Worm (Caenorhabditis elegans) whole organism, L2 larva: ENCODE measurements around the gene C06E7.88.
A peak's percentile ranks its signal among the peaks of the same experiment; 100 is the strongest.

Source experiments
- F13H6.1 ChIP-seq: sonication (generic microtip); optimal IDR thresholded peaks from 2 replicates; lab custom pipeline; 2016; ENCODE audit warnings: missing genetic modification characterization, missing compliant biosample characterization
- aly-2 ChIP-seq: fragments of 150-350 bp; optimal IDR thresholded peaks from 2 replicates; lab custom pipeline; 2014; ENCODE audit warnings: missing biosample characterization, missing genetic modification characterization
- ama-1 ChIP-seq: fragments of 150-350 bp; optimal IDR thresholded peaks from 2 replicates; lab custom pipeline; 2018; ENCODE audit warnings: inconsistent platforms
- blmp-1 ChIP-seq: sonication (generic microtip); optimal IDR thresholded peaks from 2 replicates; lab custom pipeline; 2017; ENCODE audit warnings: missing genetic modification characterization, mild to moderate bottlenecking, missing compliant biosample characterization, antibody characterized with exemption, moderate library complexity; ENCODE audit not compliant: insufficient read depth
- ceh-16 ChIP-seq: fragments of 150-350 bp; optimal IDR thresholded peaks from 2 replicates; lab custom pipeline; 2014; ENCODE audit warnings: missing biosample characterization, missing genetic modification characterization
- ceh-82 ChIP-seq: fragments of 150-350 bp; optimal IDR thresholded peaks from 2 replicates; lab custom pipeline; 2014; ENCODE audit warnings: missing biosample characterization, missing genetic modification characterization
- egl-27 ChIP-seq: sonication (generic microtip); optimal IDR thresholded peaks from 3 replicates; lab custom pipeline; 2017; ENCODE audit warnings: missing biosample characterization, missing genetic modification reagents, missing genetic modification characterization
- elt-1 ChIP-seq: fragments of 150-350 bp; optimal IDR thresholded peaks from 2 replicates; lab custom pipeline; 2014; ENCODE audit warnings: missing biosample characterization, missing genetic modification characterization
- elt-3 ChIP-seq: sonication (generic microtip); optimal IDR thresholded peaks from 2 replicates; lab custom pipeline; 2017; ENCODE audit warnings: missing biosample characterization, missing genetic modification characterization
- lin-11 ChIP-seq: fragments of 150-350 bp; sonication (generic microtip); optimal IDR thresholded peaks from 2 replicates; lab custom pipeline; 2014; ENCODE audit warnings: missing biosample characterization, missing genetic modification characterization, inconsistent platforms, mixed read lengths
- lin-13 ChIP-seq: fragments of 150-350 bp; optimal IDR thresholded peaks from 2 replicates; lab custom pipeline; 2014; ENCODE audit warnings: missing biosample characterization, missing genetic modification reagents, missing genetic modification characterization
- lin-39 ChIP-seq: fragments of 150-350 bp; optimal IDR thresholded peaks from 2 replicates; lab custom pipeline; 2014; ENCODE audit warnings: missing biosample characterization, missing genetic modification reagents, missing genetic modification characterization
- lsy-2 ChIP-seq, 2 experiments: fragments of 150-350 bp in 1 of 2; sonication (generic microtip) in 1 of 2; optimal IDR thresholded peaks; 2 replicates each; lab custom pipeline; 2014 to 2017; ENCODE audit warnings: missing biosample characterization in 2 of 2, missing genetic modification characterization in 2 of 2
- mbf-1 ChIP-seq: sonication (generic microtip); optimal IDR thresholded peaks from 2 replicates; lab custom pipeline; 2017; ENCODE audit warnings: missing biosample characterization, missing genetic modification characterization
- mdl-1 ChIP-seq, 2 experiments: fragments of 150-350 bp in 1 of 2; sonication (generic microtip) in 1 of 2; optimal IDR thresholded peaks; 2 replicates each; lab custom pipeline; 2017; ENCODE audit warnings: missing biosample characterization in 2 of 2, missing genetic modification characterization in 2 of 2
- nhr-11 ChIP-seq: fragments of 150-350 bp; optimal IDR thresholded peaks from 2 replicates; lab custom pipeline; 2014; ENCODE audit warnings: missing biosample characterization, missing genetic modification characterization
- nhr-12 ChIP-seq: fragments of 150-350 bp; optimal IDR thresholded peaks from 2 replicates; lab custom pipeline; 2014; ENCODE audit warnings: missing biosample characterization, missing genetic modification characterization
- nhr-129 ChIP-seq: fragments of 150-350 bp; optimal IDR thresholded peaks from 2 replicates; lab custom pipeline; 2014; ENCODE audit warnings: missing biosample characterization, missing genetic modification characterization
- nhr-21 ChIP-seq: fragments of 150-350 bp; optimal IDR thresholded peaks from 2 replicates; lab custom pipeline; 2014; ENCODE audit warnings: missing biosample characterization, missing genetic modification characterization
- nhr-23 ChIP-seq: fragments of 150-350 bp; optimal IDR thresholded peaks from 2 replicates; lab custom pipeline; 2014; ENCODE audit warnings: missing biosample characterization, missing genetic modification reagents, missing genetic modification characterization
- nhr-237 ChIP-seq: fragments of 150-350 bp; optimal IDR thresholded peaks from 2 replicates; lab custom pipeline; 2014; ENCODE audit warnings: missing biosample characterization, missing genetic modification characterization
- nhr-25 ChIP-seq: fragments of 150-350 bp; sonication (generic microtip); optimal IDR thresholded peaks from 3 replicates; lab custom pipeline; 2014; ENCODE audit warnings: missing biosample characterization, missing genetic modification characterization
- nhr-6 ChIP-seq: fragments of 150-350 bp; optimal IDR thresholded peaks from 2 replicates; lab custom pipeline; 2014; ENCODE audit warnings: missing biosample characterization, missing genetic modification characterization
- peb-1 ChIP-seq: fragments of 150-350 bp; optimal IDR thresholded peaks from 2 replicates; lab custom pipeline; 2014; ENCODE audit warnings: missing biosample characterization, missing genetic modification characterization
- sem-4 ChIP-seq: fragments of 150-350 bp; optimal IDR thresholded peaks from 2 replicates; lab custom pipeline; 2014; ENCODE audit warnings: missing biosample characterization, missing genetic modification reagents, missing genetic modification characterization
- skn-1 ChIP-seq: sonication (generic microtip); optimal IDR thresholded peaks from 2 replicates; lab custom pipeline; 2017; ENCODE audit warnings: missing biosample characterization, missing genetic modification characterization
- sma-3 ChIP-seq: sonication (generic microtip); optimal IDR thresholded peaks from 2 replicates; lab custom pipeline; 2016; ENCODE audit warnings: missing genetic modification reagents, missing genetic modification characterization, missing compliant biosample characterization
- sma-9 ChIP-seq, 2 experiments: fragments of 150-350 bp in 1 of 2; sonication (generic microtip) in 1 of 2; optimal IDR thresholded peaks; 2 replicates each; lab custom pipeline; 2014 to 2016; ENCODE audit warnings: missing genetic modification characterization in 2 of 2, mild to moderate bottlenecking in 1 of 2, missing biosample characterization in 1 of 2, missing compliant biosample characterization in 1 of 2, missing genetic modification reagents in 1 of 2, moderate library complexity in 1 of 2
- unc-39 ChIP-seq: fragments of 150-350 bp; optimal IDR thresholded peaks from 2 replicates; lab custom pipeline; 2014; ENCODE audit warnings: missing biosample characterization, missing genetic modification characterization
- unc-55 ChIP-seq: fragments of 150-350 bp; sonication (generic microtip); optimal IDR thresholded peaks from 3 replicates; lab custom pipeline; 2014; ENCODE audit warnings: missing biosample characterization, missing genetic modification reagents, missing genetic modification characterization
- unc-62 ChIP-seq: fragments of 150-350 bp; optimal IDR thresholded peaks from 2 replicates; lab custom pipeline; 2014; ENCODE audit warnings: missing biosample characterization, missing genetic modification reagents, missing genetic modification characterization
- zag-1 ChIP-seq: fragments of 150-350 bp; optimal IDR thresholded peaks from 2 replicates; lab custom pipeline; 2014; ENCODE audit warnings: missing biosample characterization, missing genetic modification characterization
- ztf-1 ChIP-seq: fragments of 200-800 bp; sonication (Bioruptor generic); conservative IDR thresholded peaks from 2 replicates; pipeline ENCODE4 v1.3.6; 2022; ENCODE audit warnings: missing genetic modification characterization, missing compliant biosample characterization
- ztf-4 ChIP-seq: fragments of 150-350 bp; optimal IDR thresholded peaks from 2 replicates; lab custom pipeline; 2014; ENCODE audit warnings: missing biosample characterization, missing genetic modification characterization

The C06E7.88 gene

ce11 chrIV:5867189-5867588, at the start of gene C06E7.88:
TSS of gene C06E7.88 (minus strand) at chrIV:5867289.
- TF ChIP-seq mdl-1 (tag; optimal IDR thresholded peaks at IDR 0.05; lab: Kevin White, UChicago) (no peak), elt-1 (tag; lab: Kevin White, UChicago) (no peak), nhr-23 (tag; lab: Kevin White, UChicago) (no peak), lin-11 (tag; lab: Kevin White, UChicago) (no peak), nhr-11 (tag; lab: Kevin White, UChicago) (no peak)

- TF ChIP-seq zag-1 (peak; percentile 26), lsy-2 (tag; optimal IDR thresholded peaks at IDR 0.05; lab: Kevin White, UChicago) (no peak)
- TF ChIP-seq, all 48 proteins: peak for 1
Measured at ce11 chrIV:5915152-5915551, 48.1 kb upstream of the C06E7.88 start.

- no peak for TF ChIP-seq lin-39 (tag; lab: Kevin White, UChicago)
- TF ChIP-seq elt-3 (tag; lab: Kevin White, UChicago) = no peak
- no peak for TF ChIP-seq zag-1
- TF ChIP-seq aly-2 = no peak
- TF ChIP-seq unc-62 (GFP tag; lab: Kevin White, UChicago) = no peak
- no peak for TF ChIP-seq elt-1 (tag; lab: Kevin White, UChicago)
- no peak for TF ChIP-seq lin-13 (GFP tag; lab: Kevin White, UChicago)
- TF ChIP-seq nhr-21 = no peak
- no peak for TF ChIP-seq unc-55 (GFP tag; lab: Kevin White, UChicago)
- no peak for TF ChIP-seq nhr-25 (tag; lab: Kevin White, UChicago)
- no peak for TF ChIP-seq ceh-82 (tag; lab: Kevin White, UChicago)
- TF ChIP-seq lin-11 (tag; lab: Kevin White, UChicago) = no peak
- TF ChIP-seq nhr-11 (tag; lab: Kevin White, UChicago) = no peak
- TF ChIP-seq blmp-1 = no peak
- TF ChIP-seq sma-3 (GFP tag; lab: Kevin White, UChicago) = no peak
- TF ChIP-seq sem-4 (tag; lab: Kevin White, UChicago) = no peak
- no peak for TF ChIP-seq peb-1 (tag; lab: Kevin White, UChicago)
- TF ChIP-seq nhr-6 (tag; lab: Kevin White, UChicago) = no peak
- TF ChIP-seq nhr-23 (tag; lab: Kevin White, UChicago) = no peak
Measured at ce11 chrIV:5903305-5903778, 36.3 kb upstream of the C06E7.88 start, which contains the start of gene H04M03.12. TSS of gene H04M03.12 (minus strand) at chrIV:5903355.

- TF ChIP-seq nhr-129 (tag; lab: Kevin White, UChicago) (no peak), nhr-21 (no peak), ama-1 (lab: Kevin White, UChicago) (no peak), sem-4 (tag; lab: Kevin White, UChicago) (no peak), ztf-1 (no peak), peb-1 (tag; lab: Kevin White, UChicago) (no peak), lin-39 (tag; lab: Kevin White, UChicago) (no peak), aly-2 (no peak), elt-1 (tag; lab: Kevin White, UChicago) (no peak), ztf-4 (tag; lab: Kevin White, UChicago) (no peak), lin-11 (tag; lab: Kevin White, UChicago) (no peak), nhr-12 (tag; lab: Kevin White, UChicago) (no peak), unc-55 (GFP tag; lab: Kevin White, UChicago) (no peak)
Measured at ce11 chrIV:5902730-5903129, 35.6 kb upstream of the C06E7.88 start.

ce11 chrIV:5896341-5896740, 29.3 kb upstream of the C06E7.88 start, which contains the start of gene pck-3:
TSS of gene pck-3 (plus strand) at chrIV:5896641.
- TF ChIP-seq nhr-237 (tag; lab: Kevin White, UChicago) (no peak), nhr-6 (tag; lab: Kevin White, UChicago) (no peak), F13H6.1 (tag; lab: Kevin White, UChicago) (no peak), mbf-1 (tag; lab: Kevin White, UChicago) (no peak)

ce11 chrIV:5895190-5895589, 28.1 kb upstream of the C06E7.88 start, which contains the start of gene nspb-6:
TSS of gene nspb-6 (plus strand) at chrIV:5895490.
- no peak for TF ChIP-seq ceh-82 (tag; lab: Kevin White, UChicago)
- no peak for TF ChIP-seq nhr-237 (tag; lab: Kevin White, UChicago)
- no peak for TF ChIP-seq egl-27 (tag; lab: Kevin White, UChicago)
- no peak for TF ChIP-seq unc-39 (tag; lab: Kevin White, UChicago)
- no peak for TF ChIP-seq elt-3 (tag; lab: Kevin White, UChicago)
- no peak for TF ChIP-seq lsy-2 (tag; optimal IDR thresholded peaks at IDR 0.05; lab: Kevin White, UChicago)
- TF ChIP-seq sma-9 (GFP tag; optimal IDR thresholded peaks at IDR 0.05; lab: Kevin White, UChicago) = no peak
- no peak for TF ChIP-seq sma-9 (tag; optimal IDR thresholded peaks at IDR 0.05; lab: Kevin White, UChicago)
- no peak for TF ChIP-seq zag-1
- no peak for TF ChIP-seq skn-1 (tag; lab: Kevin White, UChicago)
- no peak for TF ChIP-seq ztf-4 (tag; lab: Kevin White, UChicago)
- TF ChIP-seq ceh-16 (tag; lab: Kevin White, UChicago) = no peak
- TF ChIP-seq nhr-129 (tag; lab: Kevin White, UChicago) = no peak
- TF ChIP-seq mbf-1 (tag; lab: Kevin White, UChicago) = no peak
- no peak for TF ChIP-seq nhr-25 (tag; lab: Kevin White, UChicago)
- TF ChIP-seq aly-2 = no peak
- TF ChIP-seq, all 48 proteins: peak for 0
